Worm (Caenorhabditis elegans) whole organism, young adult: ENCODE results near the gene slc-36.1.

ENCODE experiments used
- F39B2.1 ChIP-seq: fragments of 200-800 bp; sonication (Bioruptor generic); IDR thresholded peaks from 2 replicates; pipeline ENCODE4 v1.3.6; 2022; ENCODE audit warnings: missing genetic modification reagents, missing genetic modification characterization, missing compliant biosample characterization
- ama-1 ChIP-seq, 3 experiments: fragments of 150-350 bp in 1 of 3; sonication (generic microtip) in 2 of 3; optimal IDR thresholded peaks; 2 replicates each; lab custom pipeline; 2014 to 2018; ENCODE audit warnings: missing biosample characterization in 2 of 3, missing genetic modification characterization in 2 of 3, missing genetic modification reagents in 2 of 3
- bed-1 ChIP-seq: fragments of 200-800 bp; sonication (Bioruptor generic); IDR thresholded peaks from 2 replicates; pipeline ENCODE4 v1.3.6; 2022; ENCODE audit warnings: missing genetic modification reagents, missing genetic modification characterization, missing compliant biosample characterization
- bed-2 ChIP-seq: fragments of 200-800 bp; sonication (Bioruptor generic); IDR thresholded peaks from 2 replicates; pipeline ENCODE4 v1.3.6; 2022; ENCODE audit warnings: missing genetic modification reagents, missing genetic modification characterization, missing compliant biosample characterization
- chd-7 ChIP-seq: sonication (generic microtip); optimal IDR thresholded peaks from 2 replicates; lab custom pipeline; 2016; ENCODE audit warnings: mild to moderate bottlenecking, missing genetic modification characterization, moderate library complexity, missing compliant biosample characterization
- fkh-3 ChIP-seq: sonication (generic microtip); optimal IDR thresholded peaks from 2 replicates; lab custom pipeline; 2016; ENCODE audit warnings: mild to moderate bottlenecking, missing genetic modification characterization, missing compliant biosample characterization
- lir-1 ChIP-seq: fragments of 200-800 bp; sonication (Bioruptor generic); conservative IDR thresholded peaks from 2 replicates; pipeline ENCODE4 v1.3.6; 2022; ENCODE audit warnings: missing genetic modification reagents, missing genetic modification characterization, missing compliant biosample characterization
- nfya-1 ChIP-seq: sonication (generic microtip); optimal IDR thresholded peaks from 2 replicates; lab custom pipeline; 2017; ENCODE audit warnings: antibody characterized with exemption, missing compliant biosample characterization, missing genetic modification characterization, borderline replicate concordance; ENCODE audit not compliant: insufficient read depth
- pha-4 ChIP-seq: fragments of 150-350 bp; sonication (generic microtip); optimal IDR thresholded peaks from 2 replicates; lab custom pipeline; 2014; ENCODE audit warnings: missing biosample characterization, missing genetic modification reagents, missing genetic modification characterization
- unc-62 ChIP-seq: fragments of 150-350 bp; optimal IDR thresholded peaks from 2 replicates; lab custom pipeline; 2014; ENCODE audit warnings: missing biosample characterization, missing genetic modification reagents, missing genetic modification characterization
- zfh-2 ChIP-seq: fragments of 200-800 bp; sonication (Bioruptor generic); conservative IDR thresholded peaks from 2 replicates; pipeline ENCODE4 v1.3.6; 2022; ENCODE audit warnings: missing genetic modification reagents, missing genetic modification characterization, missing compliant biosample characterization
- ztf-25 ChIP-seq: fragments of 200-800 bp; sonication (Bioruptor generic); IDR thresholded peaks from 2 replicates; pipeline ENCODE4 v1.3.6; 2022; ENCODE audit warnings: missing genetic modification reagents, missing genetic modification characterization, missing compliant biosample characterization
- ztf-3 ChIP-seq: fragments of 200-800 bp; sonication (Bioruptor generic); optimal IDR thresholded peaks from 2 replicates; lab custom pipeline; 2018; ENCODE audit warnings: mild to moderate bottlenecking, missing genetic modification characterization, missing compliant biosample characterization
- ztf-6 ChIP-seq: fragments of 200-800 bp; sonication (Bioruptor generic); IDR thresholded peaks from 2 replicates; pipeline ENCODE4 v1.3.6; 2022; ENCODE audit warnings: missing genetic modification reagents, missing genetic modification characterization, missing compliant biosample characterization

ce11 chrIII:13340504-13341274, 33.4 kb downstream of the slc-36.1 start:
- TF ChIP-seq F39B2.1 (GFP tag; lab: Robert Waterston, UW) (no peak), unc-62 (GFP tag; lab: Kevin White, UChicago) (no peak), pha-4 (tag; lab: Kevin White, UChicago) (no peak), ama-1 (optimal IDR thresholded peaks at IDR 0.05; lab: Kevin White, UChicago) (no peak), ama-1 (GFP tag; optimal IDR thresholded peaks at IDR 0.05; lab: Kevin White, UChicago) (no peak), nfya-1 (tag; lab: Kevin White, UChicago) (no peak), bed-2 (GFP tag; lab: Robert Waterston, UW) (no peak), ztf-6 (GFP tag; lab: Robert Waterston, UW) (no peak), chd-7 (no peak), lir-1 (GFP tag; lab: Robert Waterston, UW) (no peak), zfh-2 (GFP tag; lab: Robert Waterston, UW) (no peak), ztf-25 (GFP tag; lab: Robert Waterston, UW) (no peak), ztf-3 (GFP tag; lab: Kevin White, UChicago) (no peak), bed-1 (GFP tag; lab: Robert Waterston, UW) (no peak), fkh-3 (tag; lab: Kevin White, UChicago) (no peak)
